Worm (Caenorhabditis elegans) whole organism, L2 larva: Measurements from ENCODE around the gene Y51A2A.5.

Experiments
- R02D3.7 ChIP-seq: fragments of 150-350 bp; optimal IDR thresholded peaks from 2 replicates; lab custom pipeline; 2014; ENCODE audit warnings: missing biosample characterization, missing genetic modification characterization
- Y55F3AM.14 ChIP-seq: fragments of 200-800 bp; sonication (Bioruptor generic); optimal IDR thresholded peaks from 2 replicates; lab custom pipeline; 2018; ENCODE audit warnings: mild to moderate bottlenecking, missing genetic modification characterization, missing compliant biosample characterization
- ZK546.5 ChIP-seq: sonication (generic microtip); optimal IDR thresholded peaks from 2 replicates; lab custom pipeline; 2017; ENCODE audit warnings: missing biosample characterization, missing genetic modification characterization
- alr-1 ChIP-seq: fragments of 150-350 bp; optimal IDR thresholded peaks from 2 replicates; lab custom pipeline; 2014; ENCODE audit warnings: missing biosample characterization, missing genetic modification characterization
- aly-2 ChIP-seq: fragments of 150-350 bp; optimal IDR thresholded peaks from 2 replicates; lab custom pipeline; 2014; ENCODE audit warnings: missing biosample characterization, missing genetic modification characterization
- ama-1 ChIP-seq: fragments of 150-350 bp; optimal IDR thresholded peaks from 2 replicates; lab custom pipeline; 2018; ENCODE audit warnings: inconsistent platforms
- blmp-1 ChIP-seq: sonication (generic microtip); optimal IDR thresholded peaks from 2 replicates; lab custom pipeline; 2017; ENCODE audit warnings: missing genetic modification characterization, mild to moderate bottlenecking, missing compliant biosample characterization, antibody characterized with exemption, moderate library complexity; ENCODE audit not compliant: insufficient read depth
- ceh-16 ChIP-seq: fragments of 150-350 bp; optimal IDR thresholded peaks from 2 replicates; lab custom pipeline; 2014; ENCODE audit warnings: missing biosample characterization, missing genetic modification characterization
- ceh-82 ChIP-seq: fragments of 150-350 bp; optimal IDR thresholded peaks from 2 replicates; lab custom pipeline; 2014; ENCODE audit warnings: missing biosample characterization, missing genetic modification characterization
- crh-2 ChIP-seq: sonication (generic microtip); optimal IDR thresholded peaks from 2 replicates; lab custom pipeline; 2017; ENCODE audit warnings: missing biosample characterization, missing genetic modification characterization
- dmd-4 ChIP-seq: sonication (generic microtip); optimal IDR thresholded peaks from 2 replicates; lab custom pipeline; 2017; ENCODE audit warnings: missing biosample characterization, missing genetic modification characterization
- egl-27 ChIP-seq: sonication (generic microtip); optimal IDR thresholded peaks from 3 replicates; lab custom pipeline; 2017; ENCODE audit warnings: missing biosample characterization, missing genetic modification reagents, missing genetic modification characterization
- elt-3 ChIP-seq: sonication (generic microtip); optimal IDR thresholded peaks from 2 replicates; lab custom pipeline; 2017; ENCODE audit warnings: missing biosample characterization, missing genetic modification characterization
- fos-1 ChIP-seq: fragments of 150-350 bp; optimal IDR thresholded peaks from 2 replicates; lab custom pipeline; 2014; ENCODE audit warnings: missing biosample characterization, missing genetic modification characterization
- gmeb-1 ChIP-seq: fragments of 150-350 bp; optimal IDR thresholded peaks from 2 replicates; lab custom pipeline; 2014; ENCODE audit warnings: missing biosample characterization, missing genetic modification characterization
- lsy-2 ChIP-seq, 2 experiments: fragments of 150-350 bp in 1 of 2; sonication (generic microtip) in 1 of 2; optimal IDR thresholded peaks; 2 replicates each; lab custom pipeline; 2014 to 2017; ENCODE audit warnings: missing biosample characterization in 2 of 2, missing genetic modification characterization in 2 of 2
- mbf-1 ChIP-seq: sonication (generic microtip); optimal IDR thresholded peaks from 2 replicates; lab custom pipeline; 2017; ENCODE audit warnings: missing biosample characterization, missing genetic modification characterization
- mdl-1 ChIP-seq, 2 experiments: fragments of 150-350 bp in 1 of 2; sonication (generic microtip) in 1 of 2; optimal IDR thresholded peaks; 2 replicates each; lab custom pipeline; 2017; ENCODE audit warnings: missing biosample characterization in 2 of 2, missing genetic modification characterization in 2 of 2
- nhr-10 ChIP-seq: sonication (generic microtip); optimal IDR thresholded peaks from 2 replicates; lab custom pipeline; 2017; ENCODE audit warnings: missing biosample characterization, missing genetic modification characterization
- nhr-11 ChIP-seq: fragments of 150-350 bp; optimal IDR thresholded peaks from 2 replicates; lab custom pipeline; 2014; ENCODE audit warnings: missing biosample characterization, missing genetic modification characterization
- nhr-21 ChIP-seq: fragments of 150-350 bp; optimal IDR thresholded peaks from 2 replicates; lab custom pipeline; 2014; ENCODE audit warnings: missing biosample characterization, missing genetic modification characterization
- nhr-23 ChIP-seq: fragments of 150-350 bp; optimal IDR thresholded peaks from 2 replicates; lab custom pipeline; 2014; ENCODE audit warnings: missing biosample characterization, missing genetic modification reagents, missing genetic modification characterization
- nhr-25 ChIP-seq: fragments of 150-350 bp; sonication (generic microtip); optimal IDR thresholded peaks from 3 replicates; lab custom pipeline; 2014; ENCODE audit warnings: missing biosample characterization, missing genetic modification characterization
- peb-1 ChIP-seq: fragments of 150-350 bp; optimal IDR thresholded peaks from 2 replicates; lab custom pipeline; 2014; ENCODE audit warnings: missing biosample characterization, missing genetic modification characterization
- sem-4 ChIP-seq: fragments of 150-350 bp; optimal IDR thresholded peaks from 2 replicates; lab custom pipeline; 2014; ENCODE audit warnings: missing biosample characterization, missing genetic modification reagents, missing genetic modification characterization
- skn-1 ChIP-seq: sonication (generic microtip); optimal IDR thresholded peaks from 2 replicates; lab custom pipeline; 2017; ENCODE audit warnings: missing biosample characterization, missing genetic modification characterization
- sma-3 ChIP-seq: sonication (generic microtip); optimal IDR thresholded peaks from 2 replicates; lab custom pipeline; 2016; ENCODE audit warnings: missing genetic modification reagents, missing genetic modification characterization, missing compliant biosample characterization
- sma-9 ChIP-seq, 2 experiments: fragments of 150-350 bp in 1 of 2; sonication (generic microtip) in 1 of 2; optimal IDR thresholded peaks; 2 replicates each; lab custom pipeline; 2014 to 2016; ENCODE audit warnings: missing genetic modification characterization in 2 of 2, mild to moderate bottlenecking in 1 of 2, missing biosample characterization in 1 of 2, missing compliant biosample characterization in 1 of 2, missing genetic modification reagents in 1 of 2, moderate library complexity in 1 of 2
- snpc-4 ChIP-seq: fragments of 150-350 bp; optimal IDR thresholded peaks from 2 replicates; lab custom pipeline; 2014; ENCODE audit warnings: missing biosample characterization, missing genetic modification characterization
- unc-39 ChIP-seq: fragments of 150-350 bp; optimal IDR thresholded peaks from 2 replicates; lab custom pipeline; 2014; ENCODE audit warnings: missing biosample characterization, missing genetic modification characterization
- unc-55 ChIP-seq: fragments of 150-350 bp; sonication (generic microtip); optimal IDR thresholded peaks from 3 replicates; lab custom pipeline; 2014; ENCODE audit warnings: missing biosample characterization, missing genetic modification reagents, missing genetic modification characterization
- unc-62 ChIP-seq: fragments of 150-350 bp; optimal IDR thresholded peaks from 2 replicates; lab custom pipeline; 2014; ENCODE audit warnings: missing biosample characterization, missing genetic modification reagents, missing genetic modification characterization
- zag-1 ChIP-seq: fragments of 150-350 bp; optimal IDR thresholded peaks from 2 replicates; lab custom pipeline; 2014; ENCODE audit warnings: missing biosample characterization, missing genetic modification characterization
- ztf-4 ChIP-seq: fragments of 150-350 bp; optimal IDR thresholded peaks from 2 replicates; lab custom pipeline; 2014; ENCODE audit warnings: missing biosample characterization, missing genetic modification characterization

The Y51A2A.5 gene

ce11 chrV:18324525-18324924, 25.9 kb downstream of the Y51A2A.5 start:
- TF ChIP-seq ceh-82 (tag; lab: Kevin White, UChicago) = no peak
- TF ChIP-seq fos-1 = peak; percentile 70
- peak; percentile 11 for TF ChIP-seq skn-1 (tag; lab: Kevin White, UChicago)
- TF ChIP-seq, all 48 proteins: peak for 2

- TF ChIP-seq unc-55 = no peak
- TF ChIP-seq snpc-4 (tag; lab: Kevin White, UChicago) = no peak
- TF ChIP-seq unc-39 = no peak
- TF ChIP-seq ztf-4 (tag; lab: Kevin White, UChicago) = no peak
- no peak for TF ChIP-seq lsy-2 (tag; optimal IDR thresholded peaks at IDR 0.05; lab: Kevin White, UChicago)
- TF ChIP-seq mbf-1 (tag; lab: Kevin White, UChicago) = no peak
- no peak for TF ChIP-seq ama-1 (lab: Kevin White, UChicago)
- no peak for TF ChIP-seq dmd-4 (tag; lab: Kevin White, UChicago)
- no peak for TF ChIP-seq skn-1 (tag; lab: Kevin White, UChicago)
- no peak for TF ChIP-seq sma-3 (GFP tag; lab: Kevin White, UChicago)
- TF ChIP-seq Y55F3AM.14 (GFP tag; lab: Kevin White, UChicago) = no peak
- no peak for TF ChIP-seq ceh-82 (tag; lab: Kevin White, UChicago)
- no peak for TF ChIP-seq blmp-1
Measured at ce11 chrV:18331086-18331485, 32.5 kb downstream of the Y51A2A.5 start, which contains the start of gene B0462.4. Gene B0462.4, minus strand, starts transcription at chrV:18331186.

ce11 chrV:18337643-18338042, 39.0 kb downstream of the Y51A2A.5 start:
- TF ChIP-seq egl-27 (tag; lab: Kevin White, UChicago) (no peak), unc-62 (GFP tag; lab: Kevin White, UChicago) (no peak), ceh-82 (tag; lab: Kevin White, UChicago) (no peak), gmeb-1 (no peak), snpc-4 (tag; lab: Kevin White, UChicago) (no peak), ceh-16 (tag; lab: Kevin White, UChicago) (no peak), blmp-1 (no peak), peb-1 (tag; lab: Kevin White, UChicago) (no peak)

DNA sequence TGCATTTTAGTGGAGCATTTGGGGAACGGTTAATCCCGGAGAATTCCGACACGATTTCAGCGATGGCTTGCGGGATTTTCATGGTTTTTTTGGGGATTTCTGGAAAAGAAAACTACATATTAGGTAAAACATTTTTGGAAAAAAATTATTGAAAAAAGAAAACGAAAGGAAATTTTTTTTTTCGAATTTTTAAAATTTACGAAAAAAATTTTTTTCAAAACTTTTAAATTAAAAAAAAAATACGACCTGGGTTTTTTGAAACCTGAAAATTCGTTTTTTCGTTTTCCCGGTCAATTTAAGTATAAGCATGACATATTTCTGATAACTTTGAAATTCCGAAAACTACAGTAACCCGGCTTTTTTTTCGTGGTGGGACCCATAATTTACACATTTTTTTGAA, 41.2 kb downstream of the Y51A2A.5 start, which contains the start of gene C08E8.10:
TSS of gene C08E8.10 (minus strand) at position 101 of the 400 bp plus-strand sequence.
- TF ChIP-seq alr-1 (tag; lab: Kevin White, UChicago) (no peak), ZK546.5 (tag; lab: Kevin White, UChicago) (no peak), crh-2 (tag; lab: Kevin White, UChicago) (no peak), aly-2 (no peak), mbf-1 (tag; lab: Kevin White, UChicago) (no peak), lsy-2 (tag; optimal IDR thresholded peaks at IDR 0.05; lab: Kevin White, UChicago) (no peak), nhr-10 (tag; lab: Kevin White, UChicago) (no peak), unc-55 (no peak), sma-9 (GFP tag; optimal IDR thresholded peaks at IDR 0.05; lab: Kevin White, UChicago) (no peak), sma-9 (tag; optimal IDR thresholded peaks at IDR 0.05; lab: Kevin White, UChicago) (no peak), mdl-1 (tag; optimal IDR thresholded peaks at IDR 0.05; lab: Kevin White, UChicago) (no peak), peb-1 (tag; lab: Kevin White, UChicago) (no peak), fos-1 (no peak), blmp-1 (no peak), elt-3 (tag; lab: Kevin White, UChicago) (no peak)

DNA sequence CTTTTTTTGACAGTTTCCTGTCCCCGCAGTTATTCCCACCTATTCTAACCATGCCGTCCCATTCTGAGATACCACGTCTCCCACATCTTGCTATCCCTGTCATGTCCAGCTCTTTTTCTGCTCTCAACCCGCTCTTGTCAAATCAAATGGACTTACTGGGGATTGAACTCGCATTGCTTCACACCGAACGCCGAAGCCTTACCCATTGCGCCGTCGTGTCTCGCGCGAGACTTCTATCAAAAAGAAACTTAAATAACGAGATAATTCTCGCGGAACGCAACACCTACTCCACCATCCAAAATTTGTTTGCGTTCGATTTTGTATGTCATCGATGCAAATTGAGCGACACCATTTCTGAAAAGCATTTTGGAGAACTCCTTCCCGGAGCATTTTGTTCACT, 45.6 kb downstream of the Y51A2A.5 start:
- TF ChIP-seq sem-4 (tag; lab: Kevin White, UChicago) (no peak), unc-62 (GFP tag; lab: Kevin White, UChicago) (no peak), skn-1 (tag; lab: Kevin White, UChicago) (no peak), mdl-1 (tag; optimal IDR thresholded peaks at IDR 0.05; lab: Kevin White, UChicago) (no peak), blmp-1 (no peak), nhr-21 (tag; lab: Kevin White, UChicago) (no peak), aly-2 (no peak), R02D3.7 (tag; lab: Kevin White, UChicago) (no peak), nhr-25 (tag; lab: Kevin White, UChicago) (no peak), nhr-11 (no peak), lsy-2 (tag; optimal IDR thresholded peaks at IDR 0.05; lab: Kevin White, UChicago) (no peak), gmeb-1 (no peak), nhr-23 (tag; lab: Kevin White, UChicago) (no peak), ceh-82 (tag; lab: Kevin White, UChicago) (no peak), ztf-4 (tag; lab: Kevin White, UChicago) (no peak), zag-1 (tag; lab: Kevin White, UChicago) (no peak)
